Fruit fly (Drosophila melanogaster): ENCODE measurements around the gene Cmtr1.

DNA sequence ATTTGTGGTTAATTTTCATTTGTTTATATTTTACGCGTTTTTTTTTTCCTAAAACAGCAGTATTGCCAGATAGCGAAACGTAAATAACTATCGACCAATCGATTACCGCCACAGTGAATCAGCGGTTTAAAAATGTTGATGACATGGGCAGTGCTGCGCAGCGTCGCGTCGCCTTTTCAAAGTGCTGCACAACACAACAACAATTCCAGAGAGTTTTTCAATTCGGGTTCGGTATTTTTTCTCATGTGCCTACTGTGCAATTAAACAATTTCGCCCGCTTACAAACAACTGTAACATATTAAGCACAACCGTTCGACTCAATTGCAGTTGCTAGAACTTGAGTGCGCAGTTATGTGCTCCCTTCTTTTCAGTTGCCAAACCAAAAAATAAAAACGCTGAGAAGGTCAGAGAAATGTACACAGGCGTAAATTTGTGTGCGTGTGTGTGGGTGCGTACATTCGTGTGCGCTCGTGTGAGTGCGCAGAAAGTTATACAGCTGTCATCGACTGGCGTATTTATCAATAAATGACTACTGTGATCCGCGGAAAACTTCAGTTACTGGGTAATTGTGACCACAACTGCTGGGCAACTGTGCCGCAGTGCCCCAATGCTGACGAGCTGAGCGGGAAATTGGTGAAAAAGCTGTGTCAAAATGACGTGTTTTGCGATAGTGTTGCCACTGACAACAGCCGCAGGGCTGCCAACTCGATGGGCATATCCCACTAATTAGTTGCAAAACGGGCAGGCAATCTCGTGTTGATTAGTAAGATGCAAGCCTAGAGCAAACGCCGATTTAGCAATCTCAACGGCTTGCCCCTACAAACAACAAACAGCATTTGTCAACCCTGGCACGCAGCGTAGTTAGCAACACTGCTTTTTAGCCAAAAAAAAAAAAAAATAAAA, 16.3 kb upstream of the Cmtr1 start, which contains the start of the genes tyf and Tip60:
- TF ChIP-seq CG14655 (GFP tag; optimal IDR thresholded peaks at IDR 0.05), result no peak
- TF ChIP-seq D1 (tag; optimal IDR thresholded peaks at IDR 0.05), result no peak
- peak; percentile 21 for TF ChIP-seq Pif1B (GFP tag; optimal IDR thresholded peaks at IDR 0.05)
- no peak for TF ChIP-seq CG17806 (tag; optimal IDR thresholded peaks at IDR 0.05)
- TF ChIP-seq EcR (GFP tag; optimal IDR thresholded peaks at IDR 0.05), result peak; percentile 55
- no peak for TF ChIP-seq CG13204 (GFP tag; optimal IDR thresholded peaks at IDR 0.05)
- no peak for TF ChIP-seq gl (tag; optimal IDR thresholded peaks at IDR 0.05)
- no peak for TF ChIP-seq CG15710 (tag; optimal IDR thresholded peaks at IDR 0.05)
- no peak for TF ChIP-seq rn (GFP tag; IDR thresholded peaks at IDR 0.05)
- TF ChIP-seq CG8159 (tag; optimal IDR thresholded peaks at IDR 0.05), result no peak
- TF ChIP-seq fd96Ca (GFP tag; IDR thresholded peaks at IDR 0.05), result no peak
